Fruit fly (Drosophila melanogaster) whole organism, embryonic: ENCODE data around the gene Adsl.
A peak's percentile ranks its signal among the peaks of the same experiment; 100 is the strongest.

Experiments
- Aef1 ChIP-seq: fragments of 200-800 bp; sonication (Bioruptor generic); IDR thresholded peaks from 3 replicates; pipeline ENCODE4 v1.3.6; 2022; ENCODE audit warnings: missing biosample characterization, missing genetic modification characterization
- Blimp-1 ChIP-seq: fragments of 200-800 bp; sonication (Bioruptor generic); optimal IDR thresholded peaks from 3 replicates; lab custom pipeline; 2018; ENCODE audit warnings: missing biosample characterization, missing genetic modification characterization, mild to moderate bottlenecking, moderate library complexity, missing genetic modification reagents
- CG11398 ChIP-seq: fragments of 200-800 bp; sonication (Bioruptor generic); optimal IDR thresholded peaks from 2 replicates; lab custom pipeline; 2016; ENCODE audit warnings: missing biosample characterization, missing genetic modification characterization
- CG11504 ChIP-seq: fragments of 200-800 bp; sonication (Bioruptor generic); optimal IDR thresholded peaks from 3 replicates; lab custom pipeline; 2019; ENCODE audit warnings: missing biosample characterization, mild to moderate bottlenecking, missing genetic modification characterization, moderate library complexity
- CG13287 ChIP-seq: fragments of 200-800 bp; sonication (Bioruptor generic); IDR thresholded peaks from 2 replicates; pipeline ENCODE4 v1.3.6; 2022; ENCODE audit warnings: missing biosample characterization, missing genetic modification characterization; ENCODE audit not compliant: partially characterized antibody
- CG13296 ChIP-seq: fragments of 200-800 bp; sonication (Bioruptor generic); optimal IDR thresholded peaks from 3 replicates; lab custom pipeline; 2018; ENCODE audit warnings: missing biosample characterization, mild to moderate bottlenecking, missing genetic modification characterization
- CG13624 ChIP-seq: fragments of 200-800 bp; sonication (Bioruptor generic); optimal IDR thresholded peaks from 2 replicates; lab custom pipeline; 2016; ENCODE audit warnings: missing biosample characterization, missing genetic modification characterization
- CG17912 ChIP-seq: fragments of 200-800 bp; sonication (Bioruptor generic); optimal IDR thresholded peaks from 2 replicates; lab custom pipeline; 2018; ENCODE audit warnings: missing biosample characterization, mild to moderate bottlenecking, missing genetic modification characterization
- CG1832 ChIP-seq: fragments of 200-800 bp; sonication (Bioruptor generic); optimal IDR thresholded peaks from 2 replicates; lab custom pipeline; 2017; ENCODE audit warnings: missing biosample characterization, mild to moderate bottlenecking, missing genetic modification characterization, inconsistent platforms
- CG2120 ChIP-seq: fragments of 200-800 bp; sonication (Bioruptor generic); optimal IDR thresholded peaks from 3 replicates; lab custom pipeline; 2016; ENCODE audit warnings: missing biosample characterization, missing genetic modification characterization
- CG2129 ChIP-seq: fragments of 200-800 bp; sonication (Bioruptor generic); IDR thresholded peaks from 2 replicates; pipeline ENCODE4 v1.3.6; 2022; ENCODE audit warnings: missing biosample characterization, missing genetic modification characterization; ENCODE audit not compliant: partially characterized antibody
- CG3407 ChIP-seq: fragments of 200-800 bp; sonication (Bioruptor generic); optimal IDR thresholded peaks from 2 replicates; lab custom pipeline; 2018; ENCODE audit warnings: missing biosample characterization, mild to moderate bottlenecking, missing genetic modification characterization
- CG3726 ChIP-seq: fragments of 200-800 bp; sonication (Bioruptor generic); IDR thresholded peaks from 3 replicates; pipeline ENCODE4, ENCODE4 v1.3.6; 2022; ENCODE audit warnings: missing biosample characterization, missing genetic modification characterization
- CG4707 ChIP-seq: fragments of 200-800 bp; sonication (Bioruptor generic); optimal IDR thresholded peaks from 2 replicates; lab custom pipeline; 2018; ENCODE audit warnings: missing biosample characterization, mild to moderate bottlenecking, missing genetic modification characterization, moderate library complexity
- CG7839 ChIP-seq: fragments of 200-800 bp; sonication (Bioruptor generic); optimal IDR thresholded peaks from 3 replicates; lab custom pipeline; 2018; ENCODE audit warnings: missing biosample characterization, mild to moderate bottlenecking, missing genetic modification characterization, moderate library complexity
- CoRest ChIP-seq: fragments of 200-800 bp; sonication (Bioruptor generic); optimal IDR thresholded peaks from 3 replicates; lab custom pipeline; 2018; ENCODE audit warnings: missing biosample characterization, mild to moderate bottlenecking, missing genetic modification characterization, moderate library complexity
- D19A ChIP-seq: fragments of 200-800 bp; optimal IDR thresholded peaks from 3 replicates; lab custom pipeline; 2019; ENCODE audit warnings: missing biosample characterization, mild to moderate bottlenecking, missing genetic modification characterization, moderate library complexity
- Dad ChIP-seq: fragments of 200-800 bp; sonication (Bioruptor generic); optimal IDR thresholded peaks from 3 replicates; lab custom pipeline; 2016; ENCODE audit warnings: missing biosample characterization, missing genetic modification characterization
- Deaf1 ChIP-seq: fragments of 200-800 bp; optimal IDR thresholded peaks from 3 replicates; lab custom pipeline; 2019; ENCODE audit warnings: missing biosample characterization, mild to moderate bottlenecking, missing genetic modification characterization, moderate library complexity
- Dip2 ChIP-seq: fragments of 200-800 bp; sonication (Bioruptor generic); IDR thresholded peaks from 2 replicates; pipeline ENCODE4 v1.3.6; 2022; ENCODE audit warnings: missing biosample characterization, missing genetic modification characterization
- ERR ChIP-seq: fragments of 200-800 bp; sonication (Bioruptor generic); optimal IDR thresholded peaks from 2 replicates; lab custom pipeline; 2016; ENCODE audit warnings: missing biosample characterization, missing genetic modification characterization
- Fer2 ChIP-seq: fragments of 200-800 bp; sonication (Bioruptor generic); optimal IDR thresholded peaks from 2 replicates; lab custom pipeline; 2018; ENCODE audit warnings: missing biosample characterization, mild to moderate bottlenecking, missing genetic modification characterization, moderate library complexity
- HLH3B ChIP-seq: fragments of 200-800 bp; sonication (Bioruptor generic); IDR thresholded peaks from 2 replicates; pipeline ENCODE4 v1.3.6; 2022; ENCODE audit warnings: missing biosample characterization, missing genetic modification characterization
- MBD-R2 ChIP-seq: fragments of 200-800 bp; sonication (Bioruptor generic); IDR thresholded peaks from 2 replicates; pipeline ENCODE4 v1.3.6; 2022; ENCODE audit warnings: missing biosample characterization, missing genetic modification characterization
- Mad ChIP-seq: fragments of 200-800 bp; sonication (Bioruptor generic); optimal IDR thresholded peaks from 2 replicates; lab custom pipeline; 2016; ENCODE audit warnings: missing biosample characterization, missing genetic modification characterization
- Opbp ChIP-seq: fragments of 200-800 bp; sonication (Bioruptor generic); IDR thresholded peaks from 3 replicates; pipeline ENCODE4 v1.3.6; 2022; ENCODE audit warnings: missing biosample characterization, missing genetic modification characterization; ENCODE audit not compliant: partially characterized antibody
- Optix ChIP-seq: fragments of 200-800 bp; sonication (Bioruptor generic); IDR thresholded peaks from 3 replicates; pipeline ENCODE4 v1.3.6; 2022; ENCODE audit warnings: missing biosample characterization, missing genetic modification characterization
- Ravus ChIP-seq: fragments of 200-800 bp; sonication (Bioruptor generic); IDR thresholded peaks from 2 replicates; pipeline ENCODE4 v1.3.6; 2022; ENCODE audit warnings: missing biosample characterization, missing genetic modification characterization
- Sry-β ChIP-seq: fragments of 200-800 bp; sonication (Bioruptor generic); optimal IDR thresholded peaks from 2 replicates; lab custom pipeline; 2018; ENCODE audit warnings: missing biosample characterization, mild to moderate bottlenecking, missing genetic modification characterization, moderate library complexity
- Stat92E ChIP-seq, 3 experiments: fragments of >200 bp in 2 of 3; fragments of 200-800 bp in 1 of 3; sonication (Bioruptor generic) in 1 of 3; optimal IDR thresholded peaks; 2 replicates each; lab custom pipeline; 2017 to 2019; ENCODE audit warnings: missing biosample characterization in 3 of 3, missing genetic modification characterization in 3 of 3, mild to moderate bottlenecking in 1 of 3, moderate library complexity in 1 of 3
- Trl ChIP-seq, 3 experiments: fragments of >200 bp in 2 of 3; fragments of 200-800 bp in 1 of 3; sonication (Bioruptor generic) in 1 of 3; optimal IDR thresholded peaks; 2 replicates in 1 of 3; 3 replicates in 2 of 3; lab custom pipeline; 2016 to 2017; ENCODE audit warnings: missing biosample characterization in 1 of 3, missing genetic modification characterization in 1 of 3
- ap ChIP-seq: fragments of 200-800 bp; sonication (Bioruptor generic); IDR thresholded peaks from 2 replicates; pipeline ENCODE4 v1.3.6; 2022; ENCODE audit warnings: missing biosample characterization, missing genetic modification characterization
- ash1 ChIP-seq: fragments of 200-800 bp; sonication (Bioruptor generic); optimal IDR thresholded peaks from 2 replicates; lab custom pipeline; 2018; ENCODE audit warnings: missing biosample characterization, mild to moderate bottlenecking, missing genetic modification characterization
- bcd ChIP-seq: fragments of 200-800 bp; sonication (Bioruptor generic); optimal IDR thresholded peaks from 2 replicates; lab custom pipeline; 2017; ENCODE audit warnings: missing biosample characterization, mild to moderate bottlenecking, missing genetic modification characterization
- cad ChIP-seq: fragments of >200 bp; optimal IDR thresholded peaks from 2 replicates; lab custom pipeline; 2017; ENCODE audit warnings: missing biosample characterization, missing genetic modification characterization
- crp ChIP-seq, 2 experiments: fragments of 200-800 bp; sonication (Bioruptor generic); optimal IDR thresholded peaks; 2 replicates in 1 of 2; 3 replicates in 1 of 2; lab custom pipeline; 2017; ENCODE audit warnings: missing biosample characterization in 2 of 2, missing genetic modification characterization in 2 of 2, mild to moderate bottlenecking in 1 of 2, moderate library complexity in 1 of 2
- cwo ChIP-seq: fragments of 200-800 bp; sonication (Bioruptor generic); optimal IDR thresholded peaks from 3 replicates; lab custom pipeline; 2017; ENCODE audit warnings: missing biosample characterization, missing genetic modification characterization, mild to moderate bottlenecking, moderate library complexity, missing genetic modification reagents
- da ChIP-seq: fragments of 200-800 bp; sonication (Bioruptor generic); optimal IDR thresholded peaks from 2 replicates; lab custom pipeline; 2016; ENCODE audit warnings: missing biosample characterization, missing genetic modification characterization
- gce ChIP-seq: fragments of 200-800 bp; sonication (Bioruptor generic); IDR thresholded peaks from 3 replicates; pipeline ENCODE4 v1.3.6; 2022; ENCODE audit warnings: missing biosample characterization, missing genetic modification characterization
- jing ChIP-seq: fragments of 200-800 bp; sonication (Bioruptor generic); optimal IDR thresholded peaks from 2 replicates; lab custom pipeline; 2018; ENCODE audit warnings: missing biosample characterization, mild to moderate bottlenecking, missing genetic modification characterization
- ken ChIP-seq: fragments of 200-800 bp; sonication (Bioruptor generic); IDR thresholded peaks from 3 replicates; pipeline ENCODE4 v1.3.6; 2022; ENCODE audit warnings: missing biosample characterization, missing genetic modification characterization
- knrl ChIP-seq: fragments of 200-800 bp; sonication (Bioruptor generic); IDR thresholded peaks from 3 replicates; pipeline ENCODE4 v1.3.6; 2022; ENCODE audit warnings: missing biosample characterization, missing genetic modification characterization; ENCODE audit not compliant: partially characterized antibody
- nmo ChIP-seq: fragments of 200-800 bp; sonication (Bioruptor generic); optimal IDR thresholded peaks from 2 replicates; lab custom pipeline; 2018; ENCODE audit warnings: missing biosample characterization, mild to moderate bottlenecking, missing genetic modification characterization, moderate library complexity
- phol ChIP-seq: fragments of 200-800 bp; sonication (Bioruptor generic); optimal IDR thresholded peaks from 3 replicates; lab custom pipeline; 2018; ENCODE audit warnings: missing biosample characterization, mild to moderate bottlenecking, missing genetic modification characterization, moderate library complexity
- tap ChIP-seq: fragments of 200-800 bp; optimal IDR thresholded peaks from 3 replicates; lab custom pipeline; 2019; ENCODE audit warnings: missing biosample characterization, mild to moderate bottlenecking, missing genetic modification characterization, moderate library complexity
- tna ChIP-seq: fragments of 200-800 bp; sonication (Bioruptor generic); IDR thresholded peaks from 2 replicates; pipeline ENCODE4 v1.3.6; 2022; ENCODE audit warnings: missing biosample characterization, missing genetic modification characterization; ENCODE audit not compliant: partially characterized antibody
- vvl ChIP-seq: fragments of 200-800 bp; sonication (Bioruptor generic); IDR thresholded peaks from 2 replicates; pipeline ENCODE4 v1.3.6; 2022; ENCODE audit warnings: missing biosample characterization, missing genetic modification characterization
- wdn ChIP-seq: fragments of 200-800 bp; sonication (Bioruptor generic); IDR thresholded peaks from 2 replicates; pipeline ENCODE4 v1.3.6; 2022; ENCODE audit warnings: missing biosample characterization, missing genetic modification characterization

Gene Adsl

DNA sequence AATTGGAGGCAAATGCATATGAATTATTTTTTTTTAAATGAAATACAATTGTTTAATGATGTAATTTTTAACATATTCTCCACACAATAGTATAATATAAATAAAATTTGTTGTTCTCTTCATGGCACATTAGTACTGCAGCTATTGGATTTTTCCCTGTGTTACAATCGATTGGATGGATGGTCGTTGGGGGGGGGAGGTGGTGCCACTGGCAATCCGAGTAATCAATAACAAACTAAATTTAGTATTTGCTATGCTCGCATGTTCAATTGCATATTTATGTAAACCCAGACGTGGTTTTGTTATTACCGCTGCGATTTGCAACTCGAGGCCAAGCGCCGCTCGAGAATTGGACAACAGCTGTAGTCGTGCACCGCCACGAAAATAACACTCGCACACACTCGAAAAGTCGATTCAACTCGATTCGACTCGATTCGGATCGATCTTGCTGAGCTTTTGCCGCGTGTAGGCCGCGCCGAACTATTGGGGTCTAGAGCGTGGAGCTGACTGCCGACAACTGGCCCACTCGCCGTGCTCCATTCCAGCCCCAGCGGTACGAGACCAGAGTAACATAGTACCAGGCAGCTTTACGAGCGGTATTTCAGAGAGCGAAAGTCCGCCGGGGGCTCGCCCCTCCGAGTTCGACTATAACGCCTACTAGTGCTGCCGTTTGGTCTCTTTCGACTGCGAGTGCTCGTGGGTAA lies 33.5 kb downstream of the Adsl start, which contains the start of gene CG18622 (continued):
- no peak for TF ChIP-seq CG13296 (GFP tag; lab: Kevin White, UChicago)
- TF ChIP-seq wdn (GFP tag; lab: Robert Waterston, UW), result no peak
- peak; percentile 4 for TF ChIP-seq CG3407 (GFP tag; lab: Kevin White, UChicago)
- no peak for TF ChIP-seq Optix (GFP tag; lab: Robert Waterston, UW)
- TF ChIP-seq gce (GFP tag; lab: Robert Waterston, UW), result no peak
- TF ChIP-seq Dip2, result no peak
- peak; percentile 12 for TF ChIP-seq nmo (GFP tag; lab: Kevin White, UChicago)
- peak; percentile 63; the same call in 1 of the 2 replicates for TF ChIP-seq CG13287
- no peak for TF ChIP-seq ash1 (GFP tag; lab: Kevin White, UChicago)
- no peak for TF ChIP-seq Fer2 (tag; lab: Kevin White, UChicago)
- no peak for TF ChIP-seq phol
- TF ChIP-seq jing (GFP tag; lab: Kevin White, UChicago), result no peak
- no peak for TF ChIP-seq vvl (GFP tag; lab: Robert Waterston, UW)
- TF ChIP-seq CG7839 (tag; lab: Kevin White, UChicago), result peak; percentile 38
- TF ChIP-seq D19A (tag; lab: Kevin White, UChicago), result no peak
- peak; percentile 56 to 74 for TF ChIP-seq Trl (optimal IDR thresholded peaks at IDR 0.05; lab: Kevin White, UChicago)
- no peak for TF ChIP-seq Trl (GFP tag; optimal IDR thresholded peaks at IDR 0.05; lab: Kevin White, UChicago)
- no peak for TF ChIP-seq CG11398 (GFP tag; lab: Kevin White, UChicago)
- TF ChIP-seq Aef1 (GFP tag; lab: Robert Waterston, UW), result no peak
- TF ChIP-seq CG13624 (GFP tag; lab: Kevin White, UChicago), result no peak
- TF ChIP-seq Opbp (GFP tag; lab: Robert Waterston, UW), result no peak
- TF ChIP-seq CG11504 (tag; lab: Kevin White, UChicago), result peak; percentile 45
- no peak for TF ChIP-seq Sry-β
- 0 out of 3 replicates have a peak, but pooled peaks have one; percentile 32 for TF ChIP-seq ken (GFP tag; lab: Robert Waterston, UW)
- TF ChIP-seq ap (GFP tag; lab: Robert Waterston, UW), result no peak
- no peak for TF ChIP-seq cad (GFP tag; lab: Kevin White, UChicago)
- TF ChIP-seq bcd (GFP tag; lab: Kevin White, UChicago), result no peak
- no peak for TF ChIP-seq knrl (GFP tag; lab: Robert Waterston, UW)
- TF ChIP-seq tna (GFP tag; lab: Robert Waterston, UW), result no peak; the same call in 1 of the 2 replicates
- peak in 1 of 2 experiments; percentile 10 for TF ChIP-seq crp (GFP tag; optimal IDR thresholded peaks at IDR 0.05; lab: Kevin White, UChicago)
- no peak for TF ChIP-seq CG17912 (GFP tag; lab: Kevin White, UChicago)
- peak; percentile 52; the same call in 1 of the 2 replicates for TF ChIP-seq HLH3B (GFP tag; lab: Robert Waterston, UW)
- TF ChIP-seq Deaf1 (tag; lab: Kevin White, UChicago), result peak; percentile 88
- TF ChIP-seq tap (tag; lab: Kevin White, UChicago), result no peak
- no peak for TF ChIP-seq Ravus
- 0 out of 2 replicates have a peak, but pooled peaks have one; percentile 19 for TF ChIP-seq MBD-R2 (GFP tag; lab: Robert Waterston, UW)
- peak; percentile 74 for TF ChIP-seq Blimp-1 (GFP tag; lab: Kevin White, UChicago)
- TF ChIP-seq CG3726 (GFP tag; lab: Robert Waterston, UW), result no peak
- no peak for TF ChIP-seq CG2129 (GFP tag; lab: Robert Waterston, UW)
- no peak for TF ChIP-seq Mad (GFP tag; lab: Kevin White, UChicago)
- no peak for TF ChIP-seq CG1832 (GFP tag; lab: Kevin White, UChicago)
- TF ChIP-seq da (GFP tag; lab: Kevin White, UChicago), result no peak
- no peak for TF ChIP-seq cwo (GFP tag; lab: Kevin White, UChicago)
- TF ChIP-seq CoRest, result peak; percentile 8
- TF ChIP-seq CG4707 (GFP tag; lab: Kevin White, UChicago), result no peak
- no peak for TF ChIP-seq CG2120 (GFP tag; lab: Kevin White, UChicago)
- TF ChIP-seq Stat92E (GFP tag; optimal IDR thresholded peaks at IDR 0.05; lab: Kevin White, UChicago), result no peak
- no peak for TF ChIP-seq Dad (GFP tag; lab: Kevin White, UChicago)
- peak; percentile 11 for TF ChIP-seq ERR
